Worm (Caenorhabditis elegans): ENCODE results near the gene srh-98.

The srh-98 gene

DNA sequence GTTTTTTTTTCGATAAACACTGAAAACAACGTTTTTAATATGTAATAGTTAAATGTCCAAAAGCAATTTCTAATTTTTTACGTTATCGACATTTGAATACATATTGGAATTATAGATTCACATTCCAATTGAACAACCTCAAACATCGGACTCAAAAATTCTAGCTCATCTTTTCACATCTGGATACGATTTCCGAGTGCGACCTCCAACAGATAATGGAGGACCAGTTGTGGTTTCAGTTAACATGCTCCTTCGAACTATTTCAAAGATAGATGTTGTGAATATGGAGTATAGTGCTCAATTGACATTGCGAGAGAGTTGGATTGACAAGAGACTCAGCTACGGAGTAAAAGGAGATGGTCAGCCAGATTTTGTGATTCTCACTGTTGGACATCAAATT, 15.5 kb downstream of the srh-98 start:
- no peak for TF ChIP-seq aly-1 (tag; optimal IDR thresholded peaks at IDR 0.05)
- TF ChIP-seq tra-4 (tag; optimal IDR thresholded peaks at IDR 0.05): no peak
- TF ChIP-seq ceh-36 (tag; optimal IDR thresholded peaks at IDR 0.05): no peak
- TF ChIP-seq hmg-4 (GFP tag; optimal IDR thresholded peaks at IDR 0.05): no peak
- TF ChIP-seq B0310.2 (tag; optimal IDR thresholded peaks at IDR 0.05): no peak
- no peak for TF ChIP-seq sea-1 (GFP tag; conservative IDR thresholded peaks at IDR 0.05)
- TF ChIP-seq ama-1 (optimal IDR thresholded peaks at IDR 0.05): no peak
- TF ChIP-seq hnd-1 (tag; optimal IDR thresholded peaks at IDR 0.05): no peak
- TF ChIP-seq ceh-13 (GFP tag; optimal IDR thresholded peaks at IDR 0.05): no peak
- TF ChIP-seq F13C5.2 (tag; optimal IDR thresholded peaks at IDR 0.05): no peak
- no peak for TF ChIP-seq ets-7 (tag; optimal IDR thresholded peaks at IDR 0.05)
- TF ChIP-seq pes-1 (GFP tag; IDR thresholded peaks at IDR 0.05): no peak
- no peak for TF ChIP-seq tbx-11 (GFP tag; IDR thresholded peaks at IDR 0.05)
- no peak for TF ChIP-seq hmbx-1 (tag; optimal IDR thresholded peaks at IDR 0.05)
- no peak for TF ChIP-seq flt-1 (GFP tag; IDR thresholded peaks at IDR 0.05)
- no peak for TF ChIP-seq scrt-1 (GFP tag; IDR thresholded peaks at IDR 0.05)
- TF ChIP-seq tbx-37 (GFP tag; conservative IDR thresholded peaks at IDR 0.05): no peak

DNA sequence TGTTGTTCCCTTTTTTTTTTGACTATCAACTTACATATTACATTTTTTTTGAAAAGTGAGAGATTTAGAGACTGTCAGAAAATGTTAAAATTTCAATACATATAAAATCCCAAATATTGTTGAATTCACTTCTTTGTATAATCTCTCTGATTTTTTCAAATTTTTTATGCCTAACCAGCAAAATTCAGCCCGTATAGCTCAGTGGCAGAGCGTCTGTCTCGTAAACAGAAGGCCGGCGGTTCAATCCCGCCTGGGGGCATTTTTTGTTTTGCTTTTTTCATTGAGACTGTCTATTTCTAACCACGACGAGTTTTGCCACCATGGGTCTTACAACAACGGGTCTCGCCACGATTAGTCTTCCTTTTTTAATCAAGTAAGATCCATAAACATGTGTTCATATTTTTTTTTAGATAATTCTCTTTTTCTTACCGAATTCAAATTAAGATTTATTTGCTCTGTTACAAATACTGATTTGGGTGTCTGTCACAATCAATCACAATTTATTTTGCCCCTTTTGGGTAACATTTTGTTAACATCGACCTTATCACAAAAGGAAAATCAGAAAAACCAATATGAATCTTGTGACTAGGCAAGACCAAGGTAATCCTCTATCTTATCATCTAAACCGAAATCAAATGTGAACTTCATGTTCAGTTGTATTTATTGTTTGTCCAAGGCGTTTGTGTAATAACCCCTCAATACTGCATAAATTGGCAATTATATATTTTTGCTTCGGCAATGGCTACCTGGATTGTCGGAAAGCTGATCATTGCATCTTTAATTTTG, 16.4 kb downstream of the srh-98 start, which contains the start of gene glc-1:
glc-1 (plus strand) TSS at position 663 of the 786 bp plus-strand sequence.
- no peak for TF ChIP-seq ama-1 (optimal IDR thresholded peaks at IDR 0.05)
- no peak for TF ChIP-seq flt-1 (GFP tag; IDR thresholded peaks at IDR 0.05)
- TF ChIP-seq ets-7 (tag; optimal IDR thresholded peaks at IDR 0.05): no peak
- TF ChIP-seq B0310.2 (tag; optimal IDR thresholded peaks at IDR 0.05): no peak
- TF ChIP-seq tbx-11 (GFP tag; IDR thresholded peaks at IDR 0.05): no peak
- no peak for TF ChIP-seq hmg-4 (GFP tag; optimal IDR thresholded peaks at IDR 0.05)
- TF ChIP-seq F13C5.2 (tag; optimal IDR thresholded peaks at IDR 0.05): no peak
- no peak for TF ChIP-seq pes-1 (GFP tag; IDR thresholded peaks at IDR 0.05)
- TF ChIP-seq scrt-1 (GFP tag; IDR thresholded peaks at IDR 0.05): no peak
- no peak for TF ChIP-seq ceh-36 (tag; optimal IDR thresholded peaks at IDR 0.05)
- TF ChIP-seq tbx-37 (GFP tag; conservative IDR thresholded peaks at IDR 0.05): no peak
- TF ChIP-seq hnd-1 (tag; optimal IDR thresholded peaks at IDR 0.05): no peak
- no peak for TF ChIP-seq ceh-13 (GFP tag; optimal IDR thresholded peaks at IDR 0.05)
- no peak for TF ChIP-seq hmbx-1 (tag; optimal IDR thresholded peaks at IDR 0.05)
- TF ChIP-seq tra-4 (tag; optimal IDR thresholded peaks at IDR 0.05): no peak
- no peak for TF ChIP-seq aly-1 (tag; optimal IDR thresholded peaks at IDR 0.05)

DNA sequence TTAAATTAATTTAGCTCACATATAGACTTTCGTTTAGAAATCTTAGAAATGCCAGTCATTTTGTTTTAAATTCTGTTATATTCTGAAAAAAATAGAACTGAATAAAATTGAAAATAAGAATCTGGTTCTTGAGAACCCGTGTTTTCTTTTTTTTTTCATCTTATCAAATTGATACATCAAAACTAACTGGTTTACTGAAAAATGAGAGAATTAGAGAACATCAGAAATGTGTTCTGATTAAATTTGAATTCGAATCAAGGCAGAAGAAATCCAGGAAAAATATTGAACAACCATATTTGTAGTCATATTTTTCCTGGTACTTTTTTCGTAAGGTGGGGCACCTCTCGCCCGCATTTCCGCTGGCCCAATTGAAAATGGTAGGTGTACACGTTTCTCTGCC, 17.0 kb downstream of the srh-98 start, which contains the start of gene F11A5.15:
F11A5.15 (minus strand) TSS at position 101 of the 400 bp plus-strand sequence.
- no peak for TF ChIP-seq tra-4 (tag; optimal IDR thresholded peaks at IDR 0.05)
- TF ChIP-seq ceh-36 (tag; optimal IDR thresholded peaks at IDR 0.05): no peak
- no peak for TF ChIP-seq aly-1 (tag; optimal IDR thresholded peaks at IDR 0.05)
- no peak for TF ChIP-seq F13C5.2 (tag; optimal IDR thresholded peaks at IDR 0.05)
- no peak for TF ChIP-seq flt-1 (GFP tag; IDR thresholded peaks at IDR 0.05)
- TF ChIP-seq scrt-1 (GFP tag; IDR thresholded peaks at IDR 0.05): no peak
- TF ChIP-seq ama-1 (optimal IDR thresholded peaks at IDR 0.05): no peak
- no peak for TF ChIP-seq hmbx-1 (tag; optimal IDR thresholded peaks at IDR 0.05)

DNA sequence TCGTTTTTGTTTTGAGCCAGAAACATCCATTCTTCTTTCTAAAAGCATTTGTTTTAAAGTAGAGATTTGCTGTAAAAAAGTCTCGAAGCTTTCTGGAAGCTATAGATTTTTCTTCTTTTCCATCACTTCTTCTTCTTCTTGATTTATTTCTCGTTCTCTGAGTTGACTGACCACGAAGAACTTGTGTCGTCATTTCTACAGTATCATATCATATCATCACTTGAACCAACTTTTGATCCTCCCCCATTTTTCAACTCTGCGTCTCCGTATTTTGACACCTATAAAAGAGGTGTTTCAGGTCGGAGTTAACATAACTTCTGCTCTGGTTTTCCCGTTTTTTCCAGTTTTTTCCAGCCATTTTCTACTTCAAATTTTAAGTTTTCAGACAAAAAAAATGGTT, 21.0 kb downstream of the srh-98 start, which contains the start of gene F11A5.9:
F11A5.9 (plus strand) TSS at position 386 of the 400 bp plus-strand sequence.
- TF ChIP-seq scrt-1 (GFP tag; IDR thresholded peaks at IDR 0.05): no peak
- TF ChIP-seq hmg-4 (GFP tag; optimal IDR thresholded peaks at IDR 0.05): no peak
- TF ChIP-seq sea-1 (GFP tag; conservative IDR thresholded peaks at IDR 0.05): no peak
- TF ChIP-seq tra-4 (tag; optimal IDR thresholded peaks at IDR 0.05): no peak
- no peak for TF ChIP-seq ets-7 (tag; optimal IDR thresholded peaks at IDR 0.05)
- no peak for TF ChIP-seq tbx-11 (GFP tag; IDR thresholded peaks at IDR 0.05)
- TF ChIP-seq F13C5.2 (tag; optimal IDR thresholded peaks at IDR 0.05): no peak
- no peak for TF ChIP-seq hnd-1 (tag; optimal IDR thresholded peaks at IDR 0.05)
- no peak for TF ChIP-seq flt-1 (GFP tag; IDR thresholded peaks at IDR 0.05)
- TF ChIP-seq ama-1 (optimal IDR thresholded peaks at IDR 0.05): no peak
- TF ChIP-seq tbx-37 (GFP tag; conservative IDR thresholded peaks at IDR 0.05): no peak

DNA sequence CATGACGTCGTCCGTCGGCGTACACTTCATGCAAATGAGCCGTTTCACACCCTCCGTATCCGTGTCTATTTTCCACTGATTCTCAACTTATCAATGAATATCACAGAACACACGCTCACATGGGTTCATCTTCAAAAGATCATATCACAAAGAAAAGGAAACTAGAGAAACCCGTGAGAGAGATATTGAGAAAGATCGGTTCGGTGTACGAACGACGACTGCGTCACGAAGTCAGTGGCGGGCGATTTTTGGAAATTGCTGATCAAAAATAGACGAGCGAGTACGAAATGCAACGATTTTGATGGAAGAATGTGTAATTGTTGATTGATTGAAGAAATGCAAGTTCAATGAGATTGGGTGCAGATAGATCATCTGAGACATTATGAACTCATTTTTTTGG, 22.2 kb downstream of the srh-98 start:
- TF ChIP-seq ceh-13 (GFP tag; optimal IDR thresholded peaks at IDR 0.05) (no peak), sea-1 (GFP tag; conservative IDR thresholded peaks at IDR 0.05) (no peak), hnd-1 (tag; optimal IDR thresholded peaks at IDR 0.05) (no peak), tbx-37 (GFP tag; conservative IDR thresholded peaks at IDR 0.05) (no peak), hmg-4 (GFP tag; optimal IDR thresholded peaks at IDR 0.05) (no peak), tbx-11 (GFP tag; IDR thresholded peaks at IDR 0.05) (no peak), F13C5.2 (tag; optimal IDR thresholded peaks at IDR 0.05) (no peak)

DNA sequence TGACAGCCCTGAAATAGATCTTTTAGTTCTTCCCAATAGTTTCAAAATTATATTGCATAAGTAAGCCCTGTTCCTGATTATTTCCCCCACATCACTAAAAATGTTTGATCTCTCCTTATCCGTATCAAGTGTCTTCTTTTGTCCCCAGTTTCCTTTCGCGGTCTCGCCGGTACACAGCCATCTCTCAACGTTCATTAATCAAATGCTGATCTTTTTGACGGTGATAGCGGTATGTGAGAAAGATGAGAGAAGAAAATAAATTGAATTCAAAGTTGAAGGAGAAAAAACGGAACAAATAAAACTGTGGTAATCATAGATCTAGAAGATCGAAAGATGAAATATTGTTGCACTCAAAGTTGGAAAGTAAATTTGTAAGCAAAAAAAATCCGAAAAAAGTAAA, 23.8 kb downstream of the srh-98 start:
- no peak for TF ChIP-seq sea-1 (GFP tag; conservative IDR thresholded peaks at IDR 0.05)
- no peak for TF ChIP-seq hnd-1 (tag; optimal IDR thresholded peaks at IDR 0.05)
- TF ChIP-seq flt-1 (GFP tag; IDR thresholded peaks at IDR 0.05): no peak
- no peak for TF ChIP-seq ceh-13 (GFP tag; optimal IDR thresholded peaks at IDR 0.05)
- no peak for TF ChIP-seq hmbx-1 (tag; optimal IDR thresholded peaks at IDR 0.05)
- TF ChIP-seq pes-1 (GFP tag; IDR thresholded peaks at IDR 0.05): no peak
- TF ChIP-seq B0310.2 (tag; optimal IDR thresholded peaks at IDR 0.05): no peak
- TF ChIP-seq tbx-11 (GFP tag; IDR thresholded peaks at IDR 0.05): no peak
- TF ChIP-seq tra-4 (tag; optimal IDR thresholded peaks at IDR 0.05): no peak
- TF ChIP-seq scrt-1 (GFP tag; IDR thresholded peaks at IDR 0.05): no peak
- TF ChIP-seq aly-1 (tag; optimal IDR thresholded peaks at IDR 0.05): no peak
- TF ChIP-seq hmg-4 (GFP tag; optimal IDR thresholded peaks at IDR 0.05): no peak
- TF ChIP-seq F13C5.2 (tag; optimal IDR thresholded peaks at IDR 0.05): no peak
- TF ChIP-seq ama-1 (optimal IDR thresholded peaks at IDR 0.05): no peak
- no peak for TF ChIP-seq ceh-36 (tag; optimal IDR thresholded peaks at IDR 0.05)
